Worm (Caenorhabditis elegans) whole organism, early embryonic: ENCODE measurements around the gene fbxa-30.

Experiments used
- B0310.2 ChIP-seq: sonication (generic microtip); optimal IDR thresholded peaks from 2 replicates; lab custom pipeline; 2016; ENCODE audit warnings: mild to moderate bottlenecking, missing genetic modification characterization, missing compliant biosample characterization
- F13C5.2 ChIP-seq: sonication (generic microtip); optimal IDR thresholded peaks from 2 replicates; lab custom pipeline; 2017; ENCODE audit warnings: mild to moderate bottlenecking, missing genetic modification characterization, inconsistent platforms, missing compliant biosample characterization
- aly-1 ChIP-seq: sonication (generic microtip); optimal IDR thresholded peaks from 2 replicates; lab custom pipeline; 2016; ENCODE audit warnings: missing genetic modification characterization, missing compliant biosample characterization
- ama-1 ChIP-seq: fragments of 150-350 bp; optimal IDR thresholded peaks from 2 replicates; lab custom pipeline; 2014
- ceh-13 ChIP-seq: fragments of 200-800 bp; sonication (Bioruptor generic); optimal IDR thresholded peaks from 2 replicates; lab custom pipeline; 2018; ENCODE audit warnings: mild to moderate bottlenecking, missing genetic modification characterization, missing compliant biosample characterization
- ceh-36 ChIP-seq: sonication (generic microtip); optimal IDR thresholded peaks from 2 replicates; lab custom pipeline; 2016; ENCODE audit warnings: missing genetic modification characterization, inconsistent platforms, missing compliant biosample characterization
- ets-7 ChIP-seq: sonication (generic microtip); optimal IDR thresholded peaks from 2 replicates; lab custom pipeline; 2016; ENCODE audit warnings: missing genotype, missing genetic modification characterization, missing compliant biosample characterization
- flt-1 ChIP-seq: fragments of 200-800 bp; sonication (Bioruptor generic); IDR thresholded peaks from 2 replicates; pipeline ENCODE4 v1.3.6; 2022; ENCODE audit warnings: missing genetic modification characterization, missing compliant biosample characterization
- hmbx-1 ChIP-seq: sonication (generic microtip); optimal IDR thresholded peaks from 2 replicates; lab custom pipeline; 2016; ENCODE audit warnings: mild to moderate bottlenecking, missing genetic modification characterization, missing compliant biosample characterization
- hmg-4 ChIP-seq: fragments of 200-800 bp; sonication (Bioruptor generic); optimal IDR thresholded peaks from 2 replicates; lab custom pipeline; 2018; ENCODE audit warnings: mild to moderate bottlenecking, missing genetic modification characterization, missing compliant biosample characterization
- hnd-1 ChIP-seq: sonication (generic microtip); optimal IDR thresholded peaks from 2 replicates; lab custom pipeline; 2016; ENCODE audit warnings: missing genetic modification characterization, missing compliant biosample characterization
- pes-1 ChIP-seq: fragments of 200-800 bp; sonication (Bioruptor generic); IDR thresholded peaks from 2 replicates; pipeline ENCODE4 v1.3.6; 2022; ENCODE audit warnings: missing genetic modification reagents, missing genetic modification characterization, missing compliant biosample characterization
- scrt-1 ChIP-seq: fragments of 200-800 bp; sonication (Bioruptor generic); IDR thresholded peaks from 2 replicates; pipeline ENCODE4 v1.3.6; 2022; ENCODE audit warnings: missing genetic modification characterization, missing compliant biosample characterization
- sea-1 ChIP-seq: fragments of 200-800 bp; sonication (Bioruptor generic); conservative IDR thresholded peaks from 2 replicates; pipeline ENCODE4 v1.3.6; 2022; ENCODE audit warnings: missing genetic modification characterization, missing compliant biosample characterization
- tbx-11 ChIP-seq: fragments of 200-800 bp; sonication (Bioruptor generic); IDR thresholded peaks from 2 replicates; pipeline ENCODE4 v1.3.6; 2022; ENCODE audit warnings: missing genetic modification characterization, missing compliant biosample characterization
- tbx-37 ChIP-seq: fragments of 200-800 bp; sonication (Bioruptor generic); conservative IDR thresholded peaks from 2 replicates; pipeline ENCODE4 v1.3.6; 2022; ENCODE audit warnings: missing genetic modification reagents, missing genetic modification characterization, missing compliant biosample characterization
- tra-4 ChIP-seq: sonication (generic microtip); optimal IDR thresholded peaks from 2 replicates; lab custom pipeline; 2017; ENCODE audit warnings: missing genetic modification characterization, missing compliant biosample characterization

The fbxa-30 gene

ce11 chrIII:1308887-1309286 lies 33.5 kb upstream of the fbxa-30 start, which contains the start of gene Y82E9BL.12:
TSS of gene Y82E9BL.12 (plus strand) at chrIII:1309187.
- TF ChIP-seq ceh-36 = no peak
- TF ChIP-seq B0310.2 (tag; lab: Kevin White, UChicago) = no peak
- TF ChIP-seq ama-1 (lab: Kevin White, UChicago) = no peak
- TF ChIP-seq aly-1 (tag; lab: Kevin White, UChicago) = no peak
- no peak for TF ChIP-seq sea-1 (GFP tag; lab: Robert Waterston, UW)
- TF ChIP-seq tbx-37 (GFP tag; lab: Robert Waterston, UW) = no peak

DNA sequence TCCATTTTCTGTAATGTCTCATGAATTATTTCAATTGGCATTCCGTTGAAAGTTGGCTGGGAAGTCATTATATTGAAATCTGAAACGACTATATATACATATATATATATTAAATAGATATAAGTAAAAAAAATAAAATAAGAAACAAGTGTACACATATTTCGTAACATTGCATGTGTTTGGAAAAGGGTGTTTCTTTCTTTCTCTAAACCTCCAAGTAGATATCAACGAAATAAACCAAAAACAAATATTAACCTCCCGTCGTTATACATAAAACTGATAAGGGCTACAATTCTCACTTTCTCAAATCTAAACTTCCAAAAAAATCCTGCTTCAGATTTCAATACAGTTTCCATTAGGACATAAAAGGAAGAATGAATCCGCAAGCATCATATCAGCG lies 32.8 kb upstream of the fbxa-30 start, which contains the start of gene fbxa-79:
Gene fbxa-79, minus strand, starts transcription at position 86 of the 400 bp plus-strand sequence.
- TF ChIP-seq B0310.2 (tag; lab: Kevin White, UChicago) = no peak
- no peak for TF ChIP-seq sea-1 (GFP tag; lab: Robert Waterston, UW)
- TF ChIP-seq tra-4 = no peak
- no peak for TF ChIP-seq hmg-4
- TF ChIP-seq flt-1 (GFP tag; lab: Robert Waterston, UW) = no peak
- no peak for TF ChIP-seq pes-1 (GFP tag; lab: Robert Waterston, UW)
- TF ChIP-seq F13C5.2 (tag; lab: Kevin White, UChicago) = no peak
- no peak for TF ChIP-seq hnd-1
- TF ChIP-seq scrt-1 (GFP tag; lab: Robert Waterston, UW) = no peak
- no peak for TF ChIP-seq ets-7 (tag; lab: Kevin White, UChicago)
- no peak for TF ChIP-seq tbx-11 (GFP tag; lab: Robert Waterston, UW)
- no peak for TF ChIP-seq tbx-37 (GFP tag; lab: Robert Waterston, UW)
- TF ChIP-seq ceh-13 (GFP tag; lab: Kevin White, UChicago) = no peak
- no peak for TF ChIP-seq ama-1 (lab: Kevin White, UChicago)
- no peak for TF ChIP-seq aly-1 (tag; lab: Kevin White, UChicago)
- no peak for TF ChIP-seq ceh-36

DNA sequence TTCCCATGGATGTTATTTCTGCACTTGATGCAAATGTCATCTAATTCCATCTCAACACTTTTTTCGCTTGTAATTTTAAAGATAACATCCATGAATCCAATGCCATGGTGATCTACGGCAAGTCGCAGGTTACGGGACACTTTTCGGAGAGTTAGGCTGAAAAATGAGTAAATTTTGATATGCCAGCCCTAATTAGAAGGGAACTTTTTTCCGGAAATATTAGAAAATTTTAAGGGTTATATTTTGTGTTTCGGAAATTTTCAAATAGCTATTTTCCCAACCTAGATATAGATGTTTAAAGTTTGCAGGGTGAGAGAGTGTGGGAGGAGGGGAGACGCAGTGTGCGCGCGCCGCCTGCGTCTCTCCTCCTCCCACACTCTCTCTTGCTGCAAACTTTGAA lies 31.9 kb upstream of the fbxa-30 start:
- TF ChIP-seq hmg-4 = no peak
- TF ChIP-seq ets-7 (tag; lab: Kevin White, UChicago) = no peak
- no peak for TF ChIP-seq B0310.2 (tag; lab: Kevin White, UChicago)
- TF ChIP-seq pes-1 (GFP tag; lab: Robert Waterston, UW) = no peak
- TF ChIP-seq hmbx-1 (tag; lab: Kevin White, UChicago) = no peak
- no peak for TF ChIP-seq ama-1 (lab: Kevin White, UChicago)

ce11 chrIII:1303414-1303813 lies 28.0 kb upstream of the fbxa-30 start, which contains the start of gene fbxa-75:
TSS of gene fbxa-75 (plus strand) at chrIII:1303714.
- TF ChIP-seq ama-1 (lab: Kevin White, UChicago) (no peak), hnd-1 (no peak)

DNA sequence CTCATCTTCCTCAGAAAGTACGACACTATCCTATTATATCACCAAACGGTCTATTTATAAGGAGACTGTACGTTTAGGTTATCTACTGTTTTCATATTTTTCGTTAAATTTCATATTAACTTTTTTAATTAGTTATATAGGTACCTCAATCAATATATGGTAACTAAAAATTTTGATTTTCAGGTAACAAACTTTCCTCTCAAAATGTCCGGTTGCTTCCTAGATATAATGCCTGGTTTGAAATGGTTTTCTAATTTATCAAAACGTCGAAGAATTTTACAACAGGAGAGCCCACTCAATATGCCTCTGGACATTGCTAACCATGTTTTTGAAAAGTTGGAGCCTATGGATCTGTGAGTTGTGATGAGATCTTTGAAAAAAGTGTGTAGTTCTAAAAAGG lies 22.2 kb upstream of the fbxa-30 start, which contains the start of gene fbxa-28:
Gene fbxa-28, plus strand, starts transcription at position 301 of the 400 bp plus-strand sequence.
- no peak for TF ChIP-seq ama-1 (lab: Kevin White, UChicago)
- no peak for TF ChIP-seq tbx-37 (GFP tag; lab: Robert Waterston, UW)
- TF ChIP-seq hmbx-1 (tag; lab: Kevin White, UChicago) = no peak
- TF ChIP-seq sea-1 (GFP tag; lab: Robert Waterston, UW) = no peak
- no peak for TF ChIP-seq aly-1 (tag; lab: Kevin White, UChicago)

- TF ChIP-seq pes-1 (GFP tag; lab: Robert Waterston, UW) (no peak), flt-1 (GFP tag; lab: Robert Waterston, UW) (no peak), scrt-1 (GFP tag; lab: Robert Waterston, UW) (no peak), tbx-37 (GFP tag; lab: Robert Waterston, UW) (no peak), ama-1 (lab: Kevin White, UChicago) (no peak), hnd-1 (no peak), ets-7 (tag; lab: Kevin White, UChicago) (no peak), F13C5.2 (tag; lab: Kevin White, UChicago) (no peak)
These were observed 19.8 kb upstream of the fbxa-30 start, which contains the start of gene fbxa-35 for ce11 chrIII:1295149-1295716. TSS of gene fbxa-35 (plus strand) at chrIII:1295666.

ce11 chrIII:1293135-1293534 lies 17.7 kb upstream of the fbxa-30 start, which contains the start of gene fbxa-36:
TSS of gene fbxa-36 (minus strand) at chrIII:1293235.
- TF ChIP-seq ama-1 (lab: Kevin White, UChicago) = no peak

- TF ChIP-seq ets-7 (tag; lab: Kevin White, UChicago) = no peak
- TF ChIP-seq flt-1 (GFP tag; lab: Robert Waterston, UW) = no peak
These were observed 13.7 kb upstream of the fbxa-30 start for ce11 chrIII:1289139-1289538.

ce11 chrIII:1288473-1289056 lies 13.2 kb upstream of the fbxa-30 start, which contains the start of gene fbxa-50:
TSS of gene fbxa-50 (minus strand) at chrIII:1288523.
- no peak for TF ChIP-seq aly-1 (tag; lab: Kevin White, UChicago)
- no peak for TF ChIP-seq scrt-1 (GFP tag; lab: Robert Waterston, UW)
- TF ChIP-seq hmbx-1 (tag; lab: Kevin White, UChicago) = no peak
- TF ChIP-seq tbx-37 (GFP tag; lab: Robert Waterston, UW) = no peak
- TF ChIP-seq hmg-4 = no peak
- TF ChIP-seq ama-1 (lab: Kevin White, UChicago) = no peak
- no peak for TF ChIP-seq hnd-1
- TF ChIP-seq F13C5.2 (tag; lab: Kevin White, UChicago) = no peak
- no peak for TF ChIP-seq pes-1 (GFP tag; lab: Robert Waterston, UW)
- TF ChIP-seq sea-1 (GFP tag; lab: Robert Waterston, UW) = no peak
- no peak for TF ChIP-seq ets-7 (tag; lab: Kevin White, UChicago)
- TF ChIP-seq B0310.2 (tag; lab: Kevin White, UChicago) = no peak
- TF ChIP-seq tra-4 = no peak
- no peak for TF ChIP-seq ceh-36
- no peak for TF ChIP-seq tbx-11 (GFP tag; lab: Robert Waterston, UW)
